Worm (Caenorhabditis elegans) whole organism, late embryonic: Measurements from ENCODE around the gene T12B5.14.
"Not testable (repeated sequence)": the region's sequence is repeated elsewhere in the genome, so short reads cannot be mapped to it uniquely, and the experiment has no call there.

Experiments used
- ama-1 ChIP-seq: fragments of 150-350 bp; optimal IDR thresholded peaks from 2 replicates; lab custom pipeline; 2014
- ets-4 ChIP-seq: sonication (generic microtip); optimal IDR thresholded peaks from 2 replicates; lab custom pipeline; 2016; ENCODE audit warnings: missing genetic modification characterization, missing compliant biosample characterization
- pha-4 ChIP-seq: fragments of 150-350 bp; optimal IDR thresholded peaks from 2 replicates; lab custom pipeline; 2018; ENCODE audit warnings: missing biosample characterization, missing genetic modification reagents, missing genetic modification characterization
- sox-4 ChIP-seq: sonication (generic microtip); optimal IDR thresholded peaks from 2 replicates; lab custom pipeline; 2017; ENCODE audit warnings: mild to moderate bottlenecking, missing genetic modification characterization, inconsistent platforms, missing compliant biosample characterization

DNA sequence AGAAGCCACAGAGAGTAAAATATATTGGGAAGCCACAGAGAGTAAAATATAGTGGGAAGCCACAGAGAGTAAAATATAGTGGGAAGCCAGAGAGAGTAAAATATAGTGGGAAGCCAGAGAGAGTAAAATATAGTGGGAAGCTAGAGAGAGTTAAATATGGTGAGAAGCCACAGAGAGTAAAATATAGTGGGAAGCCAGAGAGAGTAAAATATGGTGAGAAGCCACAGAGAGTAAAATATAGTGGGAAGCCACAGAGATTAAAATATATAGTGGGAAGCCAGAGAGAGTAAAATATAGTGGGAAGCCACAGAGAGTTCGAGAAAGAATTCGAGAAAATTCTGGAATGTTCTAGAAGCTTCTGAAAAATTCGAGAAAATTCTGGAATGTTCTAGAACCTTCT, 23.3 kb upstream of the T12B5.14 start:
- TF ChIP-seq ama-1 (lab: Kevin White, UChicago); pha-4: not testable (repeated sequence)
- TF ChIP-seq ets-4 (tag; lab: Kevin White, UChicago) (peak; percentile 83), sox-4 (tag; lab: Kevin White, UChicago) (peak; percentile 94)
